Fruit fly (Drosophila melanogaster) whole organism, embryonic: Measurements from ENCODE around the gene Usp5.

Experiments
- Aef1 ChIP-seq: fragments of 200-800 bp; sonication (Bioruptor generic); IDR thresholded peaks from 3 replicates; pipeline ENCODE4 v1.3.6; 2022; ENCODE audit warnings: missing biosample characterization, missing genetic modification characterization
- BEAF-32 ChIP-seq: fragments of 200-800 bp; sonication (Bioruptor generic); optimal IDR thresholded peaks from 3 replicates; lab custom pipeline; 2017; ENCODE audit warnings: missing biosample characterization, missing genetic modification characterization, mild to moderate bottlenecking, moderate library complexity, missing genetic modification reagents
- CG10431 ChIP-seq: fragments of 200-800 bp; sonication (Bioruptor generic); optimal IDR thresholded peaks from 3 replicates; lab custom pipeline; 2018; ENCODE audit warnings: missing biosample characterization, mild to moderate bottlenecking, missing genetic modification characterization
- CG11085 ChIP-seq: fragments of 200-800 bp; sonication (Bioruptor generic); IDR thresholded peaks from 2 replicates; pipeline ENCODE4 v1.3.6; 2022; ENCODE audit warnings: missing biosample characterization, missing genetic modification characterization
- CG14710 ChIP-seq: fragments of 200-800 bp; sonication (Bioruptor generic); optimal IDR thresholded peaks from 3 replicates; lab custom pipeline; 2019; ENCODE audit warnings: missing biosample characterization, mild to moderate bottlenecking, missing genetic modification characterization, moderate library complexity
- CG1602 ChIP-seq: fragments of 200-800 bp; sonication (Bioruptor generic); optimal IDR thresholded peaks from 3 replicates; lab custom pipeline; 2016; ENCODE audit warnings: missing biosample characterization, missing genetic modification characterization
- CG17829 ChIP-seq: fragments of 200-800 bp; optimal IDR thresholded peaks from 2 replicates; lab custom pipeline; 2019; ENCODE audit warnings: missing biosample characterization, mild to moderate bottlenecking, missing genetic modification characterization, moderate library complexity
- CG1832 ChIP-seq: fragments of 200-800 bp; sonication (Bioruptor generic); optimal IDR thresholded peaks from 2 replicates; lab custom pipeline; 2017; ENCODE audit warnings: missing biosample characterization, mild to moderate bottlenecking, missing genetic modification characterization, inconsistent platforms
- CG2116 ChIP-seq: fragments of 200-800 bp; sonication (Bioruptor generic); optimal IDR thresholded peaks from 3 replicates; lab custom pipeline; 2018; ENCODE audit warnings: missing biosample characterization, mild to moderate bottlenecking, missing genetic modification characterization
- CG2120 ChIP-seq: fragments of 200-800 bp; sonication (Bioruptor generic); optimal IDR thresholded peaks from 3 replicates; lab custom pipeline; 2016; ENCODE audit warnings: missing biosample characterization, missing genetic modification characterization
- CG2678 ChIP-seq: fragments of 200-800 bp; sonication (Bioruptor generic); optimal IDR thresholded peaks from 3 replicates; lab custom pipeline; 2019; ENCODE audit warnings: missing biosample characterization, mild to moderate bottlenecking, missing genetic modification characterization, moderate library complexity
- CG2712 ChIP-seq: fragments of 200-800 bp; optimal IDR thresholded peaks from 3 replicates; lab custom pipeline; 2019; ENCODE audit warnings: missing biosample characterization, mild to moderate bottlenecking, missing genetic modification characterization, moderate library complexity
- CG2875 ChIP-seq: fragments of 200-800 bp; sonication (Bioruptor generic); optimal IDR thresholded peaks from 2 replicates; lab custom pipeline; 2017; ENCODE audit warnings: missing biosample characterization, mild to moderate bottlenecking, missing genetic modification characterization, missing genetic modification reagents
- CG30020 ChIP-seq: fragments of 200-800 bp; optimal IDR thresholded peaks from 2 replicates; lab custom pipeline; 2019; ENCODE audit warnings: missing biosample characterization, mild to moderate bottlenecking, missing genetic modification characterization, moderate library complexity
- CG3995 ChIP-seq: fragments of 200-800 bp; sonication (Bioruptor generic); optimal IDR thresholded peaks from 3 replicates; lab custom pipeline; 2016; ENCODE audit warnings: missing biosample characterization, missing genetic modification characterization
- CG7556 ChIP-seq: fragments of 200-800 bp; sonication (Bioruptor generic); optimal IDR thresholded peaks from 2 replicates; lab custom pipeline; 2017; ENCODE audit warnings: missing biosample characterization, mild to moderate bottlenecking, missing genetic modification characterization
- CG8924 ChIP-seq: fragments of 200-800 bp; optimal IDR thresholded peaks from 3 replicates; lab custom pipeline; 2019; ENCODE audit warnings: missing biosample characterization, mild to moderate bottlenecking, missing genetic modification characterization, moderate library complexity
- CG9876 ChIP-seq: fragments of 200-800 bp; sonication (Bioruptor generic); optimal IDR thresholded peaks from 2 replicates; lab custom pipeline; 2016; ENCODE audit warnings: missing biosample characterization, missing genetic modification characterization
- Chrac-16 ChIP-seq: fragments of 200-800 bp; sonication (Bioruptor generic); optimal IDR thresholded peaks from 3 replicates; lab custom pipeline; 2016; ENCODE audit warnings: missing biosample characterization, missing genetic modification characterization
- ERR ChIP-seq: fragments of 200-800 bp; sonication (Bioruptor generic); optimal IDR thresholded peaks from 2 replicates; lab custom pipeline; 2016; ENCODE audit warnings: missing biosample characterization, missing genetic modification characterization
- Elba2 ChIP-seq: fragments of 200-800 bp; sonication (Bioruptor generic); optimal IDR thresholded peaks from 3 replicates; lab custom pipeline; 2016; ENCODE audit warnings: missing biosample characterization, missing genetic modification characterization
- Ets65A ChIP-seq: fragments of 200-800 bp; sonication (Bioruptor generic); peaks from one replicate; lab custom pipeline; 2016; ENCODE audit warnings: missing biosample characterization, missing genetic modification characterization
- Hr3 ChIP-seq: fragments of 200-800 bp; sonication (Bioruptor generic); optimal IDR thresholded peaks from 3 replicates; lab custom pipeline; 2016; ENCODE audit warnings: missing biosample characterization, missing genetic modification characterization
- Optix ChIP-seq: fragments of 200-800 bp; sonication (Bioruptor generic); IDR thresholded peaks from 3 replicates; pipeline ENCODE4 v1.3.6; 2022; ENCODE audit warnings: missing biosample characterization, missing genetic modification characterization
- Ptx1 ChIP-seq: fragments of 200-800 bp; sonication (Bioruptor generic); IDR thresholded peaks from 2 replicates; pipeline ENCODE4 v1.3.6; 2022; ENCODE audit warnings: missing biosample characterization, missing genetic modification characterization
- Sry-β ChIP-seq: fragments of 200-800 bp; sonication (Bioruptor generic); optimal IDR thresholded peaks from 2 replicates; lab custom pipeline; 2018; ENCODE audit warnings: missing biosample characterization, mild to moderate bottlenecking, missing genetic modification characterization, moderate library complexity
- Stat92E ChIP-seq, 3 experiments: fragments of >200 bp in 2 of 3; fragments of 200-800 bp in 1 of 3; sonication (Bioruptor generic) in 1 of 3; optimal IDR thresholded peaks; 2 replicates each; lab custom pipeline; 2017 to 2019; ENCODE audit warnings: missing biosample characterization in 3 of 3, missing genetic modification characterization in 3 of 3, mild to moderate bottlenecking in 1 of 3, moderate library complexity in 1 of 3
- amos ChIP-seq: fragments of 200-800 bp; sonication (Bioruptor generic); IDR thresholded peaks from 2 replicates; pipeline ENCODE4 v1.3.6; 2022; ENCODE audit warnings: missing biosample characterization, missing genetic modification characterization; ENCODE audit not compliant: partially characterized antibody
- az2 ChIP-seq: fragments of 200-800 bp; sonication (Bioruptor generic); optimal IDR thresholded peaks from 3 replicates; lab custom pipeline; 2016; ENCODE audit warnings: missing biosample characterization, missing genetic modification characterization
- danr ChIP-seq: fragments of 200-800 bp; sonication (Bioruptor generic); IDR thresholded peaks from 2 replicates; pipeline ENCODE4 v1.3.6; 2022; ENCODE audit warnings: missing biosample characterization, missing genetic modification characterization
- dm ChIP-seq: fragments of 200-800 bp; sonication (Bioruptor generic); optimal IDR thresholded peaks from 3 replicates; lab custom pipeline; 2016; ENCODE audit warnings: missing biosample characterization, missing genetic modification characterization
- dmrt11E ChIP-seq: fragments of 200-800 bp; sonication (Bioruptor generic); optimal IDR thresholded peaks from 3 replicates; lab custom pipeline; 2018; ENCODE audit warnings: missing biosample characterization, mild to moderate bottlenecking, missing genetic modification characterization, moderate library complexity
- en ChIP-seq: fragments of 200-800 bp; sonication (Bioruptor generic); optimal IDR thresholded peaks from 2 replicates; lab custom pipeline; 2016; ENCODE audit warnings: missing biosample characterization, missing genetic modification characterization
- ham ChIP-seq: fragments of 200-800 bp; sonication (Bioruptor generic); IDR thresholded peaks from 2 replicates; pipeline ENCODE4 v1.3.6; 2022; ENCODE audit warnings: missing biosample characterization, missing genetic modification characterization
- kay ChIP-seq: fragments of 200-800 bp; sonication (Bioruptor generic); optimal IDR thresholded peaks from 2 replicates; lab custom pipeline; 2016; ENCODE audit warnings: missing biosample characterization, missing genetic modification characterization
- lbe ChIP-seq: fragments of 200-800 bp; sonication (Bioruptor generic); optimal IDR thresholded peaks from 2 replicates; lab custom pipeline; 2016; ENCODE audit warnings: missing biosample characterization, mild to moderate bottlenecking, missing genetic modification characterization
- lilli ChIP-seq: fragments of 200-800 bp; sonication (Bioruptor generic); optimal IDR thresholded peaks from 3 replicates; lab custom pipeline; 2016; ENCODE audit warnings: missing biosample characterization, missing genetic modification characterization
- lola ChIP-seq, 3 experiments: fragments of >200 bp in 2 of 3; fragments of 200-800 bp in 1 of 3; sonication (Bioruptor generic) in 1 of 3; optimal IDR thresholded peaks; 2 replicates each; lab custom pipeline; 2017 to 2019; ENCODE audit warnings: missing biosample characterization in 3 of 3, missing genetic modification characterization in 3 of 3, mild to moderate bottlenecking in 1 of 3, moderate library complexity in 1 of 3
- nerfin-1 ChIP-seq: fragments of 200-800 bp; sonication (Bioruptor generic); optimal IDR thresholded peaks from 3 replicates; lab custom pipeline; 2019; ENCODE audit warnings: missing biosample characterization, mild to moderate bottlenecking, missing genetic modification characterization, moderate library complexity
- pfk ChIP-seq: fragments of 200-800 bp; sonication (Bioruptor generic); optimal IDR thresholded peaks from 2 replicates; lab custom pipeline; 2018; ENCODE audit warnings: missing biosample characterization, mild to moderate bottlenecking, missing genetic modification characterization, moderate library complexity
- prd ChIP-seq, 3 experiments: fragments of >200 bp in 2 of 3; fragments of 200-800 bp in 1 of 3; sonication (Bioruptor generic) in 1 of 3; optimal IDR thresholded peaks in 2 of 3; IDR thresholded peaks in 1 of 3; 2 replicates in 2 of 3; 3 replicates in 1 of 3; pipeline versions ENCODE4 v1.3.6 to Lab custom; 2017 to 2022; ENCODE audit warnings: missing biosample characterization in 1 of 3, missing genetic modification characterization in 1 of 3
- psq ChIP-seq: fragments of 200-800 bp; sonication (Bioruptor generic); optimal IDR thresholded peaks from 2 replicates; lab custom pipeline; 2017; ENCODE audit warnings: missing biosample characterization, missing genetic modification characterization
- ro ChIP-seq: fragments of 200-800 bp; sonication (Bioruptor generic); IDR thresholded peaks from 2 replicates; pipeline ENCODE4 v1.3.6; 2022; ENCODE audit warnings: missing biosample characterization, missing genetic modification characterization
- row ChIP-seq: fragments of 200-800 bp; sonication (Bioruptor generic); IDR thresholded peaks from 3 replicates; pipeline ENCODE4 v1.3.6; 2022; ENCODE audit warnings: missing biosample characterization, missing genetic modification characterization
- sens ChIP-seq: fragments of 200-800 bp; sonication (Bioruptor generic); peaks from one replicate; lab custom pipeline; 2016; ENCODE audit warnings: missing biosample characterization, missing genetic modification characterization
- seq ChIP-seq: fragments of 200-800 bp; sonication (Bioruptor generic); IDR thresholded peaks from 2 replicates; pipeline ENCODE4 v1.3.6; 2022; ENCODE audit warnings: missing biosample characterization, missing genetic modification characterization
- shn ChIP-seq: fragments of 200-800 bp; sonication (Bioruptor generic); optimal IDR thresholded peaks from 3 replicates; lab custom pipeline; 2016; ENCODE audit warnings: missing biosample characterization, missing genetic modification characterization
- tll ChIP-seq, 2 experiments: fragments of 200-800 bp in 1 of 2; fragments of >200 bp in 1 of 2; sonication (Bioruptor generic) in 1 of 2; optimal IDR thresholded peaks; 2 replicates each; lab custom pipeline; 2017 to 2019; ENCODE audit warnings: missing biosample characterization in 2 of 2, missing genetic modification characterization in 2 of 2, mild to moderate bottlenecking in 1 of 2, moderate library complexity in 1 of 2

The Usp5 gene

DNA sequence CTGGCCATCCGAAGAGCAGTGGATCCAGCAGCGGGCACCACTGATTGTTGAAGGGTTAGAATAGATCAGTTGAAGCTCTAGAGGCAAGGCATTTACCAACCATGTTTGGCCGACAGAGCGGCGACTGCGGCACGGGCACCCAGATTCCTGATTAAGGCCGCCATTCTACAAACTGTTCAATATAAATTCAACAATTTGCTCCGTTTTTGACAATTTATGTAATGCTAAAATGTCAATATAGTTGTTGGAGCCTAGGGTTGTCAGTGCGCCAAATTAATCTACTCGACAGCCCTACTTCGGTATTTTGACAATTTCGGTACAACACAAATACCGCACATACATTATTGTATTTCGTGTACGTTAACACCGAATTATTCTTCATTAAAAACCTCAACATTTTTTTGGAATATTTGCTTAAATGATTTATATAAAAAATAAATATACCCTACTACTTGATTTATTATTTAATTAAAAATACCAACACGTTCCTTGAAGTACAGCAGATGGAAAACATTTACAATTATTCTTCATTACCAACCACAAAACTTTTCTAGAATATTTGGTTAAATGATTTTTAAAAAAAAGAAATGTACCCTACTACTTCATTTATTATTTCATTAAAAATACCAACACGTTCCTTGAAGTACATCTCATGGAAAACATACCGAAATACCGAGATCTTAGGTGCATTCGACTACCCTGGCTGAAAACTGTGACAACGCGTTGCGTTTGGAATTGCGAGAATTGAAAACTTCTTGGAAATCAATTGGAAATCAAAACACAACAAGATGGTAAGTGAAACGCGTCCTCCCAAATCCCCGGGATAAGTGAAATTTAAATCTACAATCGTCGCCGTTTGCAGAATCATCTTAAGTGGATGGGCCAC, 11.4 kb upstream of the Usp5 start, which contains the start of the genes ND-30 and CG15812 (continued):
- TF ChIP-seq prd (optimal IDR thresholded peaks at IDR 0.05; lab: Kevin White, UChicago) (no peak), prd (GFP tag; IDR thresholded peaks at IDR 0.05; lab: Robert Waterston, UW) (0 out of 3 replicates have a peak, but pooled peaks have one; percentile 12), Hr3 (peak; percentile 46), CG2116 (GFP tag; lab: Kevin White, UChicago) (peak; percentile 39), CG2875 (GFP tag; lab: Kevin White, UChicago) (no peak), lola (GFP tag; optimal IDR thresholded peaks at IDR 0.05; lab: Kevin White, UChicago) (peak in 1 of 3 experiments; percentile 51), CG1602 (GFP tag; lab: Kevin White, UChicago) (peak; percentile 45), CG7556 (GFP tag; lab: Kevin White, UChicago) (peak; percentile 24), ro (GFP tag; lab: Robert Waterston, UW) (no peak), Stat92E (GFP tag; optimal IDR thresholded peaks at IDR 0.05; lab: Kevin White, UChicago) (peak in 1 of 3 experiments; percentile 43), Ets65A (GFP tag; lab: Kevin White, UChicago) (peak; percentile 60), CG9876 (GFP tag; lab: Kevin White, UChicago) (no peak), dm (GFP tag; lab: Kevin White, UChicago) (no peak), en (no peak), CG1832 (no peak), lilli (GFP tag; lab: Kevin White, UChicago) (peak; percentile 11), danr (GFP tag; lab: Robert Waterston, UW) (no peak), CG10431 (no peak), CG30020 (peak; percentile 92), CG8924 (tag; lab: Kevin White, UChicago) (peak; percentile 51), CG14710 (tag; lab: Kevin White, UChicago) (peak; percentile 51), ham (no peak), CG2712 (tag; lab: Kevin White, UChicago) (peak; percentile 38), lbe (GFP tag; lab: Kevin White, UChicago) (no peak), pfk (peak; percentile 94), seq (GFP tag; lab: Robert Waterston, UW) (0 out of 2 replicates have a peak, but pooled peaks have one; percentile 23), Chrac-16 (GFP tag; lab: Kevin White, UChicago) (peak; percentile 19), nerfin-1 (peak; percentile 3), Aef1 (GFP tag; lab: Robert Waterston, UW) (no peak), CG2678 (no peak), CG3995 (GFP tag; lab: Kevin White, UChicago) (peak; percentile 95), BEAF-32 (GFP tag; lab: Kevin White, UChicago) (peak; percentile 20), dmrt11E (tag; lab: Kevin White, UChicago) (peak; percentile 40), shn (GFP tag; lab: Kevin White, UChicago) (no peak), CG11085 (GFP tag; lab: Robert Waterston, UW) (no peak), Elba2 (GFP tag; lab: Kevin White, UChicago) (peak; percentile 95), psq (no peak), Ptx1 (GFP tag; lab: Robert Waterston, UW) (no peak), Sry-β (GFP tag; lab: Kevin White, UChicago) (no peak), az2 (GFP tag; lab: Kevin White, UChicago) (peak; percentile 25), row (peak; percentile 73), tll (GFP tag; optimal IDR thresholded peaks at IDR 0.05; lab: Kevin White, UChicago) (no peak), CG2120 (GFP tag; lab: Kevin White, UChicago) (peak; percentile 7), sens (peak; percentile 87), ERR (GFP tag; lab: Kevin White, UChicago) (no peak), CG17829 (tag; lab: Kevin White, UChicago) (peak; percentile 46), Optix (GFP tag; lab: Robert Waterston, UW) (no peak), kay (GFP tag; lab: Kevin White, UChicago) (no peak), amos (GFP tag; lab: Robert Waterston, UW) (peak; percentile 7; the same call in 1 of the 2 replicates)
